Worm (Caenorhabditis elegans): ENCODE results near the gene fbxa-64.

DNA sequence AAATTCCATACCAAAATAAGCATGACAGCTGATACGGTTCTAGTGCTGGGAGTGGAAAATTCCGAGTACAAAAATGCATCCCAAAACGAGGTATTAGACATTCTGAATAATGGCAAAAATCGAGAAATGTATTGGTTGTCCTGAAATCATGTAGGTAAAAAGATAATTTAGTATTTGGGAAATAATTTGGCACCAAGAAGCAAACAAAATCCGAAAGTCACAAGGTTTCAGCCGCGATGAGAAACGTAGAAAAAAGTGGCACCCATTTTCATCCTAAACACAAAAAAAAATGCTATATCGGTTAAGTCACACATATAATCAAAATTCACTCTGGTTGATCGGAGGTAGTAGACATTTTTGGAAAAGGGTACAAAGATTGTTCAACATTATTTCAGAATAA is 19.8 kb upstream of the fbxa-64 start, which contains the start of gene srx-122:
- TF ChIP-seq unc-39 (tag; optimal IDR thresholded peaks at IDR 0.05) (no peak), pha-4 (GFP tag; IDR thresholded peaks at IDR 0.05) (no peak), pha-4 (tag; optimal IDR thresholded peaks at IDR 0.05) (no peak), gei-8 (GFP tag; optimal IDR thresholded peaks at IDR 0.05) (no peak), snpc-4 (tag; optimal IDR thresholded peaks at IDR 0.05) (no peak), unc-130 (GFP tag; optimal IDR thresholded peaks at IDR 0.05) (no peak)

Data from whole organism, L4 larva.